Worm (Caenorhabditis elegans): ENCODE results near the gene F45E10.2.
A peak's percentile ranks its signal among the peaks of the same experiment; 100 is the strongest.

The F45E10.2 gene

DNA sequence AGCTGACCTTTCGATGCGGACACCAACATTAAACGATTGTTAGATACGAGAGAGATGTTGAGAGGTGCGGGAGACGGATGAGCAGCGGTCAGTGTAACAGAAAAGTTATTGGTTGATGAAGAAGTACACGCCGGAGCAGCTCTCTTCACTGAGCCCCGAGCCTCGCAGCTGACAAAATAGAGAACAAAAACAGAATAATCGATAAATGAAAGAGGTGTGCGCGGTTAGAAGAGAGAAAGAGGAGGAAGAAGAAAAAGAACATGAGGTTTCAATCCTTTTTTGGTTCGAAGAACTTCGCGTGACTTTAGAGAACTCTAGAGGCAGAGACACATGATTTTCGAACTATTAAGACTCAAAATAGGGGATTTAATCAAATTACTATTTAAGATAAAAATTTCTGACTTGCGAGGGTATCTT is 13.3 kb downstream of the F45E10.2 start:
- TF ChIP-seq zip-5 (tag; optimal IDR thresholded peaks at IDR 0.05) (no peak), fkh-10 (GFP tag; optimal IDR thresholded peaks at IDR 0.05) (no peak), syd-9 (tag; optimal IDR thresholded peaks at IDR 0.05) (no peak), pha-4 (tag; optimal IDR thresholded peaks at IDR 0.05) (no peak), ceh-19 (GFP tag; optimal IDR thresholded peaks at IDR 0.05) (no peak), dve-1 (tag; optimal IDR thresholded peaks at IDR 0.05) (no peak), ahr-1 (tag; optimal IDR thresholded peaks at IDR 0.05) (no peak), ceh-48 (tag; optimal IDR thresholded peaks at IDR 0.05) (peak; percentile 40), K02D7.2 (tag; optimal IDR thresholded peaks at IDR 0.05) (no peak), ref-2 (tag; optimal IDR thresholded peaks at IDR 0.05) (no peak), rnt-1 (tag; optimal IDR thresholded peaks at IDR 0.05) (no peak), unc-55 (GFP tag; optimal IDR thresholded peaks at IDR 0.05) (peak; percentile 61)

DNA sequence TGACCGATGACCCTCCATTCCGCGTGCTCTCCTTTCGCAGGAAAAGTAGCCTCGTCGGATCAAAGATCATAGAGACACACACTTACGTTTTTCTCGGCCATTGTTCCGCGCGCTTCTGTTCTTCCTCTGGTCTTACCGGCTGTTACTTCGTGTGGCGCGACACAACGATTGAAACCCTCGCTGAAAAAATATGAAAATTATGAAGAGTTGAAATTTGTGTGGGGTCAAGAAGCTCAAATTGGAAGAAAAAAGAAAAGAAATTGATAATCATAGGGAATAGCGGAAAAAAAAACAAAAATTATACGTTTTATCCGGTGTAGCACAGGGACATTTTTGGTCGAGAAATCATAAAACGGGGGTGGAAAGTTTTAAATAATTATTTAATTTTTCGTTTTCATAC is 14.1 kb downstream of the F45E10.2 start, which contains the start of gene cey-1:
cey-1 (minus strand) TSS at position 180 of the 400 bp plus-strand sequence.
- TF ChIP-seq pat-9 (tag; optimal IDR thresholded peaks at IDR 0.05) (no peak), sox-2 (GFP tag; IDR thresholded peaks at IDR 0.05) (no peak), pag-3 (tag; optimal IDR thresholded peaks at IDR 0.05; ENCODE audit: borderline replicate concordance) (no peak), syd-9 (tag; optimal IDR thresholded peaks at IDR 0.05) (no peak), che-1 (tag; optimal IDR thresholded peaks at IDR 0.05) (no peak), ceh-22 (tag; optimal IDR thresholded peaks at IDR 0.05) (no peak), nhr-232 (tag; optimal IDR thresholded peaks at IDR 0.05) (no peak)

DNA sequence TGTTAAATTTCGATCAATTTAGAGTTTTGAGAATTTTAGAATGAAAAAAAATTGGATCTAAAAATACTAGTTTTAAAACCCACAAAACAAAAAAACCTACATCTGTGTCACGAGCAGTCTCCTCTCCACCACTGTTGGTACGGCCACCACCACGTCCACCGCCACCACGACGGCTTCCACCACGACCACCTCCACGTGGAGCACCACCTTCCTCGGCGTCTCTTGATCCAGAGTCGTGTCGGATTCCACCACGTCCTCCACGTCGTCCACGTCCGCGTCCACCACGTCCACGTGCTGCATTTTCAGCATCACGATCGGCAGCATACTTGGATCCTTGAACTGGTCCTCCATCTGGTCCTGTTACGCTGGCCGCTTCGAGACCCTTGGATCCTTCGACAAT is 15.0 kb downstream of the F45E10.2 start:
- TF ChIP-seq npax-4 (tag; optimal IDR thresholded peaks at IDR 0.05) (no peak), nhr-11 (tag; optimal IDR thresholded peaks at IDR 0.05) (no peak), fax-1 (tag; optimal IDR thresholded peaks at IDR 0.05) (no peak), che-1 (tag; optimal IDR thresholded peaks at IDR 0.05) (no peak), pha-2 (tag; optimal IDR thresholded peaks at IDR 0.05) (no peak), ets-4 (tag; optimal IDR thresholded peaks at IDR 0.05) (no peak)

DNA sequence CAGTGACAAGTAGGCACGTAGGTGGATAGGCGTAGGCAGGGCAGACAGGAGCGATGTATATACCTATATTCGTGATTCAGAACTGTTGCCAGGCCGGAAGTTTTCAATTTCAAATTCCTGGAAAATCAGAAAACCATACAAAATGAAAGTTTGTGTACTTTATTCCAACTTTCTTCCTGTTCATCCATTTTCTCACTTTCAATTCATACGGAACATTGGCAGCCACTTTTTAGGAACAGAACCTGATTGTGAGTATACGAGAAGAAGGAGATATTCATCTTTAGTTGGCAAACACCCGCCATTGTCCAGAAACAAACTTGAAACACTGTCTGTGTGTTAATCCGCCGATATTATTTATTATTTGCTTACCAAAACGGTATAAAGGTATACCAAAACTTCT is 19.3 kb downstream of the F45E10.2 start, which contains the start of gene srlf-15:
srlf-15 (plus strand) TSS at position 301 of the 400 bp plus-strand sequence.
- TF ChIP-seq sox-2 (GFP tag; IDR thresholded peaks at IDR 0.05) (no peak), fax-1 (tag; optimal IDR thresholded peaks at IDR 0.05) (no peak), ceh-2 (tag; optimal IDR thresholded peaks at IDR 0.05) (no peak), unc-3 (GFP tag; conservative IDR thresholded peaks at IDR 0.05) (no peak), unc-3 (tag; optimal IDR thresholded peaks at IDR 0.05) (no peak), unc-55 (GFP tag; optimal IDR thresholded peaks at IDR 0.05) (no peak), lin-11 (tag; optimal IDR thresholded peaks at IDR 0.05) (no peak), lim-6 (tag; optimal IDR thresholded peaks at IDR 0.05) (no peak), F13H6.1 (tag; optimal IDR thresholded peaks at IDR 0.05) (no peak), ceh-9 (tag; optimal IDR thresholded peaks at IDR 0.05) (no peak), ztf-16 (tag; optimal IDR thresholded peaks at IDR 0.05) (no peak), ref-2 (tag; optimal IDR thresholded peaks at IDR 0.05) (no peak), pag-3 (tag; optimal IDR thresholded peaks at IDR 0.05; ENCODE audit: borderline replicate concordance) (no peak)

DNA sequence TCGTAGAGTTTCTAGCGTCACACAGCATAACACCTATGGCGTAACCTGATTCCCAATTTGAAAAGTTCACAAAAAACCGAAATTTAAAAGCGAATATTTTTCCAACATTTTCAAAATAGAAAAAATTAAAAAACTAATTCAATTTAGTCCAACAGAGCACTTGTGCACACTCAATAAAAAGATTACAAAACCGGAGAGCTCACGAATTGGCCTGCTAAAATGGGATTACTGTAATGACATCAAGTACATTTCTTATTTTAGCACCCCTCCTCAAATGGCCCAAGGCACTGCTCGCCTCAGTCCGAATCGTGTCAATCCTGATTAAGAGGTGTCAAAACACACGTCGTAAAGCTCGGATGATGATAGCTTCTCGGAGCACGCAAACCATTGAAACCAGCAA is 22.3 kb downstream of the F45E10.2 start:
- TF ChIP-seq unc-42 (tag; optimal IDR thresholded peaks at IDR 0.05) (peak; percentile 79), tbx-2 (tag; optimal IDR thresholded peaks at IDR 0.05) (no peak), ceh-48 (tag; optimal IDR thresholded peaks at IDR 0.05) (no peak)

DNA sequence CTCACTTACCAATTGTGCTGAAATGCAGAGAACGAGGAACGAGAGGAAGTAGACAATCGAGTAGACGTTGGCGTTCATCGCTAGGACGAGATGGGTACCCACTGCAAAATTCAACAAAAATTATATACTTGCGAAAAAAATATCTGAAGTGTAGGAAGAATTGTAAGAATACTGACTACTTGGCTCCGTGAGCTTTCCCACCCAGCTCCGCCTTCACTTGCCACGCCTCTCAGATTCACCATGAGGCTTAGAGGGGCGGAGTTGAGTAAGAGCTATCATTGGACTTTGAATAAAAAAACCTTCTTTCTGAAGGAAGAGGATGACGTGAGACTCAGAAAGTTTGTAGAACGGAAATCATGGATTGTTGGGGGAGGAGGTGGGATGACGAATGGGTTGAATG is 24.8 kb downstream of the F45E10.2 start, which contains the start of gene nlp-18:
nlp-18 (minus strand) TSS at position 101 of the 400 bp plus-strand sequence.
- no peak for TF ChIP-seq madf-2 (tag; optimal IDR thresholded peaks at IDR 0.05)
- TF ChIP-seq elt-4 (tag; optimal IDR thresholded peaks at IDR 0.05): no peak
- no peak for TF ChIP-seq eyg-1 (tag; optimal IDR thresholded peaks at IDR 0.05)
- TF ChIP-seq nfya-1 (tag; optimal IDR thresholded peaks at IDR 0.05): no peak

All from whole organism, late embryonic.